Worm (Caenorhabditis elegans): Measurements from ENCODE around the gene Y38E10A.1.

DNA sequence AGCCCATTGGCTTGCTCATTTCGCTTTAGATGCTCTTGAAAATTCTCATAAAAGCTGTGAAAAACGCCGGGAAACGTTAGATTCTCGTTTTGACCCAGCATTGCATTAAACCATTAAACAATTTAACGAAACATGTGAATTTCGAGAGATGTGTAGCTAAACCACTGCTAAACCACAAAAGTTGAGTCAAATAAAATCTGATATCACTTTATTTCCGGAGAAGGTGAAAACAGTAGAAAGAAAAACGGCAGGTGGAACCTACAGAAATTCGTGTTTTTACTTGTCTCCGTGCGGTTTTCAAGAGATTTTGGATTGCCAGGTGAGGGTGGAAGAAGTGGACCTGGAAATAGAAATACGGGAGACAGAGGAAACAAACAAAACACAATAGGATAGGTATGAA lies 25.9 kb downstream of the Y38E10A.1 start, which contains the start of gene F49C5.9:
- no peak for TF ChIP-seq sem-4 (tag; optimal IDR thresholded peaks at IDR 0.05)
- no peak for TF ChIP-seq unc-62 (GFP tag; optimal IDR thresholded peaks at IDR 0.05)
- TF ChIP-seq nhr-237 (tag; optimal IDR thresholded peaks at IDR 0.05) = no peak
- no peak for TF ChIP-seq skn-1 (tag; optimal IDR thresholded peaks at IDR 0.05)

Data from whole organism, L2 larva.